Worm (Caenorhabditis elegans) whole organism, late embryonic: ENCODE measurements around the gene T16G12.4.

ENCODE experiments used
- ceh-18 ChIP-seq: sonication (generic microtip); optimal IDR thresholded peaks from 2 replicates; lab custom pipeline; 2016; ENCODE audit warnings: missing genetic modification characterization, missing compliant biosample characterization
- ceh-24 ChIP-seq: sonication (generic microtip); optimal IDR thresholded peaks from 2 replicates; lab custom pipeline; 2016; ENCODE audit warnings: mild to moderate bottlenecking, missing genetic modification characterization, missing compliant biosample characterization
- ceh-9 ChIP-seq: sonication (generic microtip); optimal IDR thresholded peaks from 2 replicates; lab custom pipeline; 2016; ENCODE audit warnings: mild to moderate bottlenecking, missing genetic modification characterization, inconsistent platforms, missing compliant biosample characterization
- ets-4 ChIP-seq: sonication (generic microtip); optimal IDR thresholded peaks from 2 replicates; lab custom pipeline; 2016; ENCODE audit warnings: missing genetic modification characterization, missing compliant biosample characterization
- lim-6 ChIP-seq: sonication (generic microtip); optimal IDR thresholded peaks from 2 replicates; lab custom pipeline; 2016; ENCODE audit warnings: missing genetic modification characterization, missing compliant biosample characterization
- nhr-11 ChIP-seq: fragments of 150-350 bp; optimal IDR thresholded peaks from 2 replicates; lab custom pipeline; 2014; ENCODE audit warnings: missing biosample characterization, missing genetic modification characterization
- nhr-232 ChIP-seq: sonication (generic microtip); optimal IDR thresholded peaks from 2 replicates; lab custom pipeline; 2016; ENCODE audit warnings: missing genetic modification characterization, missing compliant biosample characterization
- pat-9 ChIP-seq: fragments of 200-800 bp; sonication (Bioruptor generic); optimal IDR thresholded peaks from 2 replicates; lab custom pipeline; 2018; ENCODE audit warnings: mild to moderate bottlenecking, missing genetic modification characterization, moderate library complexity, missing compliant biosample characterization
- pqm-1 ChIP-seq: sonication (generic microtip); optimal IDR thresholded peaks from 2 replicates; lab custom pipeline; 2016; ENCODE audit warnings: missing genetic modification characterization, missing compliant biosample characterization
- tbx-2 ChIP-seq: sonication (generic microtip); optimal IDR thresholded peaks from 2 replicates; lab custom pipeline; 2016; ENCODE audit warnings: missing genetic modification characterization, missing compliant biosample characterization

ce11 chrIII:10056033-10056432, 1.6 kb upstream of the T16G12.4 start, which contains the start of gene T16G12.10:
- TF ChIP-seq ets-4 (tag; lab: Kevin White, UChicago) (no peak), pqm-1 (tag; lab: Kevin White, UChicago) (no peak), ceh-9 (tag; lab: Kevin White, UChicago) (no peak), lim-6 (tag; lab: Kevin White, UChicago) (no peak), tbx-2 (no peak), pat-9 (no peak), nhr-232 (no peak), ceh-24 (tag; lab: Kevin White, UChicago) (no peak), nhr-11 (tag; lab: Kevin White, UChicago) (no peak), ceh-18 (tag; lab: Kevin White, UChicago) (no peak)
